Worm (Caenorhabditis elegans): ENCODE data around the gene egl-17.

- TF ChIP-seq ceh-79 (tag; optimal IDR thresholded peaks at IDR 0.05): no peak
- no peak for TF ChIP-seq Y95B8A.8 (GFP tag; IDR thresholded peaks at IDR 0.05)
- TF ChIP-seq unc-130 (GFP tag; optimal IDR thresholded peaks at IDR 0.05): no peak
- TF ChIP-seq ama-1 (optimal IDR thresholded peaks at IDR 0.05): no peak
- peak; percentile 55 to 71 for TF ChIP-seq ama-1 (GFP tag; optimal IDR thresholded peaks at IDR 0.05)
- TF ChIP-seq snpc-4 (GFP tag; optimal IDR thresholded peaks at IDR 0.05): peak; percentile 70
- peak in 1 of 4 experiments; percentile 77 for TF ChIP-seq snpc-4 (tag; optimal IDR thresholded peaks at IDR 0.05)
- no peak for TF ChIP-seq ccch-3 (GFP tag; optimal IDR thresholded peaks at IDR 0.05)
- TF ChIP-seq madf-10 (tag; optimal IDR thresholded peaks at IDR 0.05): no peak
- TF ChIP-seq F55B11.4 (tag; optimal IDR thresholded peaks at IDR 0.05; ENCODE audit: borderline replicate concordance, insufficient read depth): no peak
Measured at ce11 chrX:487669-488068, 1.8 kb upstream of the egl-17 start.

All from whole organism, young adult.